Worm (Caenorhabditis elegans) whole organism, mixed stage, embryonic: ENCODE results near the gene haly-1.
A peak's percentile ranks its signal among the peaks of the same experiment; 100 is the strongest.

Experiments used
- ceh-83 ChIP-seq: fragments of 200-800 bp; sonication (Bioruptor generic); optimal IDR thresholded peaks from 2 replicates; lab custom pipeline; 2018; ENCODE audit warnings: mild to moderate bottlenecking, missing genetic modification characterization, missing compliant biosample characterization
- ces-1 ChIP-seq: fragments of 150-350 bp; optimal IDR thresholded peaks from 2 replicates; lab custom pipeline; 2014; ENCODE audit warnings: missing biosample characterization, missing genetic modification reagents, missing genetic modification characterization
- ham-2 ChIP-seq: fragments of 200-800 bp; sonication (Bioruptor generic); optimal IDR thresholded peaks from 2 replicates; lab custom pipeline; 2018; ENCODE audit warnings: mild to moderate bottlenecking, missing genetic modification characterization, missing compliant biosample characterization
- lin-13 ChIP-seq: fragments of 150-350 bp; optimal IDR thresholded peaks from 2 replicates; lab custom pipeline; 2014; ENCODE audit warnings: missing biosample characterization, missing genetic modification characterization
- lin-32 ChIP-seq: fragments of 200-800 bp; sonication (Bioruptor generic); optimal IDR thresholded peaks from 2 replicates; lab custom pipeline; 2018; ENCODE audit warnings: mild to moderate bottlenecking, missing genetic modification characterization, missing compliant biosample characterization
- nhr-12 ChIP-seq: fragments of 150-350 bp; optimal IDR thresholded peaks from 2 replicates; lab custom pipeline; 2014; ENCODE audit warnings: missing biosample characterization, missing genetic modification characterization
- nhr-76 ChIP-seq: sonication (generic microtip); optimal IDR thresholded peaks from 2 replicates; lab custom pipeline; 2017; ENCODE audit warnings: missing biosample characterization, missing genetic modification characterization
- pha-4 ChIP-seq: fragments of 150-350 bp; optimal IDR thresholded peaks from 2 replicates; lab custom pipeline; 2018; ENCODE audit warnings: missing biosample characterization, missing genetic modification reagents, missing genetic modification characterization
- snpc-4 ChIP-seq: fragments of 150-350 bp; optimal IDR thresholded peaks from 2 replicates; lab custom pipeline; 2014; ENCODE audit warnings: missing biosample characterization, missing genetic modification characterization
- unc-120 ChIP-seq: sonication (generic microtip); optimal IDR thresholded peaks from 2 replicates; lab custom pipeline; 2017; ENCODE audit warnings: missing genetic modification characterization, missing compliant biosample characterization; ENCODE audit not compliant: poor library complexity, severe bottlenecking

DNA sequence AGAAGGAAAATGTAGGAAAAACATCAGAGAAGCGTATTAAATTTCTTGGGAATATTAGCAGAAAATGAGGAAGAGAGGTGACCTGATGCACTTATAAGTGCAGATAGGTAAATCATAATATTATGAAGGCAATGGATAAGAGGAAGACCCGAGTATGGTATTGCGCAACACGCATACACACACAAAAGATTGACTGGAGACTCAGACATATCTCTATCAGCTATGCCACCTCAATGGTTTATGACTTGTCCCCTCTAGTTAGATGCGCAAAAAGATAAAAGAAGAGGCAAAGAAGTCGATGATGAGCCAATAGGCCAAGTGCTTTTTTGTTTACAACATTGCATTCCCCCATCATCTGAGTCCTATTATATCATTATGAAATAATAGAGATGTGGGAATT lies 35.7 kb upstream of the haly-1 start:
- TF ChIP-seq pha-4 (tag; lab: Kevin White, UChicago) (no peak), nhr-76 (tag; lab: Kevin White, UChicago) (no peak), unc-120 (tag; lab: Kevin White, UChicago) (no peak), snpc-4 (no peak), lin-32 (GFP tag; lab: Kevin White, UChicago) (no peak), lin-13 (tag; lab: Kevin White, UChicago) (no peak), ceh-83 (no peak), nhr-12 (no peak), ham-2 (GFP tag; lab: Kevin White, UChicago) (peak; percentile 32), ces-1 (no peak)
